Worm (Caenorhabditis elegans) whole organism, L4/young adult: ENCODE measurements around the gene T24C2.3.
"Not testable (repeated sequence)": the region's sequence is repeated elsewhere in the genome, so short reads cannot be mapped to it uniquely, and the experiment has no call there.

Source experiments
- W03F9.2 ChIP-seq: fragments of 150-350 bp; optimal IDR thresholded peaks from 2 replicates; lab custom pipeline; 2014; ENCODE audit warnings: missing biosample characterization, missing genetic modification characterization
- him-1 ChIP-seq: sonication (generic microtip); optimal IDR thresholded peaks from 2 replicates; lab custom pipeline; 2016; ENCODE audit warnings: missing genotype, missing genetic modification reagents, missing genetic modification characterization, missing compliant biosample characterization

DNA sequence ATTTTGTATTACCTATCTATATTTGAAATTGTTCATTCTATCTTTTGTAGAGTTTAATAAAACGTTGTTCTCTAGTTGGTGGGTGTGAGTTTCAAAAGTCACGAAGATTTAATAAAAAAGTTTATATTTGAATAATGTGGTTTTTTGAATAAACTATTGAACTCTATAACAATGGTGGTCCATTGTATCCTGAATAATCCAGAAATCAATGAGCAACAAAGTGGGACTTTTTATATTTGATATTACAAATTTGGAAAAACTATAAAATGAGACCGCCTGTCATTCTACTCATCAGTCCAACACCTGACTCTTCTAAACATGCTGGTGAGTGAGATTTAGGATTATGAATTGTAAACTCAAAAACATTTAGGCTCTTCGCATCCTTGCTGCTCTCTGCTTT is 14.9 kb upstream of the T24C2.3 start, which contains the start of gene nspc-19:
- not testable (repeated sequence) for TF ChIP-seq W03F9.2, him-1
